Worm (Caenorhabditis elegans) whole organism, mixed stage, embryonic: ENCODE measurements around the gene K11D12.14.
A peak's percentile ranks its signal among the peaks of the same experiment; 100 is the strongest.

Experiments used
- M03D4.4 ChIP-seq: sonication (generic microtip); optimal IDR thresholded peaks from 2 replicates; lab custom pipeline; 2017; ENCODE audit warnings: mild to moderate bottlenecking, missing genetic modification characterization, missing compliant biosample characterization
- bed-3 ChIP-seq: fragments of 200-800 bp; sonication (Bioruptor generic); optimal IDR thresholded peaks from 3 replicates; lab custom pipeline; 2018; ENCODE audit warnings: mild to moderate bottlenecking, missing genetic modification characterization, moderate library complexity, missing compliant biosample characterization
- blmp-1 ChIP-seq: fragments of 150-350 bp; optimal IDR thresholded peaks from 2 replicates; lab custom pipeline; 2014; ENCODE audit warnings: missing biosample characterization, missing genetic modification characterization
- ceh-39 ChIP-seq: fragments of 150-350 bp; optimal IDR thresholded peaks from 2 replicates; lab custom pipeline; 2014; ENCODE audit warnings: missing biosample characterization, missing genetic modification characterization
- ceh-43 ChIP-seq: fragments of 200-800 bp; sonication (Bioruptor generic); optimal IDR thresholded peaks from 2 replicates; lab custom pipeline; 2018; ENCODE audit warnings: mild to moderate bottlenecking, missing genetic modification characterization, moderate library complexity, missing compliant biosample characterization
- ceh-83 ChIP-seq: fragments of 200-800 bp; sonication (Bioruptor generic); optimal IDR thresholded peaks from 2 replicates; lab custom pipeline; 2018; ENCODE audit warnings: mild to moderate bottlenecking, missing genetic modification characterization, missing compliant biosample characterization
- ces-1 ChIP-seq: fragments of 150-350 bp; optimal IDR thresholded peaks from 2 replicates; lab custom pipeline; 2014; ENCODE audit warnings: missing biosample characterization, missing genetic modification reagents, missing genetic modification characterization
- cnd-1 ChIP-seq: fragments of 200-800 bp; sonication (Bioruptor generic); optimal IDR thresholded peaks from 2 replicates; lab custom pipeline; 2018; ENCODE audit warnings: mild to moderate bottlenecking, missing genetic modification characterization, missing compliant biosample characterization
- drap-1 ChIP-seq: fragments of 200-800 bp; sonication (Bioruptor generic); optimal IDR thresholded peaks from 3 replicates; lab custom pipeline; 2018; ENCODE audit warnings: mild to moderate bottlenecking, missing genetic modification characterization, missing compliant biosample characterization
- elt-1 ChIP-seq: sonication (generic microtip); optimal IDR thresholded peaks from 2 replicates; lab custom pipeline; 2017; ENCODE audit warnings: missing genetic modification characterization, mild to moderate bottlenecking, missing compliant biosample characterization, antibody characterized with exemption, moderate library complexity, borderline replicate concordance; ENCODE audit not compliant: insufficient read depth
- elt-3 ChIP-seq: fragments of 150-350 bp; optimal IDR thresholded peaks from 2 replicates; lab custom pipeline; 2014; ENCODE audit warnings: missing biosample characterization, missing genetic modification characterization
- ham-2 ChIP-seq: fragments of 200-800 bp; sonication (Bioruptor generic); optimal IDR thresholded peaks from 2 replicates; lab custom pipeline; 2018; ENCODE audit warnings: mild to moderate bottlenecking, missing genetic modification characterization, missing compliant biosample characterization
- hlh-1 ChIP-seq: fragments of 150-350 bp; optimal IDR thresholded peaks from 2 replicates; lab custom pipeline; 2014; ENCODE audit warnings: missing biosample characterization, missing genetic modification reagents, missing genetic modification characterization
- lin-32 ChIP-seq: fragments of 200-800 bp; sonication (Bioruptor generic); optimal IDR thresholded peaks from 2 replicates; lab custom pipeline; 2018; ENCODE audit warnings: mild to moderate bottlenecking, missing genetic modification characterization, missing compliant biosample characterization
- lsy-2 ChIP-seq: fragments of 150-350 bp; optimal IDR thresholded peaks from 2 replicates; lab custom pipeline; 2014; ENCODE audit warnings: missing biosample characterization, missing genetic modification characterization
- mab-5 ChIP-seq: fragments of 150-350 bp; optimal IDR thresholded peaks from 2 replicates; lab custom pipeline; 2014; ENCODE audit warnings: missing biosample characterization, missing genetic modification characterization
- mep-1 ChIP-seq: fragments of 150-350 bp; optimal IDR thresholded peaks from 2 replicates; lab custom pipeline; 2017; ENCODE audit warnings: missing biosample characterization, missing genetic modification reagents, missing genetic modification characterization, inconsistent platforms
- mls-2 ChIP-seq: sonication (generic microtip); optimal IDR thresholded peaks from 2 replicates; lab custom pipeline; 2016; ENCODE audit warnings: mild to moderate bottlenecking, missing genetic modification characterization, moderate library complexity, missing compliant biosample characterization
- nhr-12 ChIP-seq: fragments of 150-350 bp; optimal IDR thresholded peaks from 2 replicates; lab custom pipeline; 2014; ENCODE audit warnings: missing biosample characterization, missing genetic modification characterization
- nhr-2 ChIP-seq: fragments of 150-350 bp; optimal IDR thresholded peaks from 2 replicates; lab custom pipeline; 2014; ENCODE audit warnings: missing biosample characterization, missing genetic modification characterization
- nhr-237 ChIP-seq: fragments of 150-350 bp; optimal IDR thresholded peaks from 2 replicates; lab custom pipeline; 2014; ENCODE audit warnings: missing biosample characterization, missing genetic modification characterization
- nhr-28 ChIP-seq: fragments of 150-350 bp; optimal IDR thresholded peaks from 2 replicates; lab custom pipeline; 2014; ENCODE audit warnings: missing biosample characterization, missing genetic modification characterization
- nhr-76 ChIP-seq: sonication (generic microtip); optimal IDR thresholded peaks from 2 replicates; lab custom pipeline; 2017; ENCODE audit warnings: missing biosample characterization, missing genetic modification characterization
- sem-2 ChIP-seq: fragments of 200-800 bp; sonication (Bioruptor generic); optimal IDR thresholded peaks from 2 replicates; lab custom pipeline; 2018; ENCODE audit warnings: mild to moderate bottlenecking, missing genetic modification characterization, missing compliant biosample characterization
- sptf-1 ChIP-seq: sonication (generic microtip); optimal IDR thresholded peaks from 2 replicates; lab custom pipeline; 2017; ENCODE audit warnings: mild to moderate bottlenecking, missing genetic modification characterization, moderate library complexity, missing compliant biosample characterization
- tbx-8 ChIP-seq: fragments of 200-800 bp; sonication (Bioruptor generic); optimal IDR thresholded peaks from 2 replicates; lab custom pipeline; 2018; ENCODE audit warnings: mild to moderate bottlenecking, missing genetic modification characterization, moderate library complexity, missing compliant biosample characterization
- unc-120 ChIP-seq: sonication (generic microtip); optimal IDR thresholded peaks from 2 replicates; lab custom pipeline; 2017; ENCODE audit warnings: missing genetic modification characterization, missing compliant biosample characterization; ENCODE audit not compliant: poor library complexity, severe bottlenecking
- unc-39 ChIP-seq: fragments of 150-350 bp; optimal IDR thresholded peaks from 2 replicates; lab custom pipeline; 2014; ENCODE audit warnings: missing biosample characterization, missing genetic modification characterization
- unc-62 ChIP-seq: fragments of 150-350 bp; optimal IDR thresholded peaks from 2 replicates; lab custom pipeline; 2014; ENCODE audit warnings: missing biosample characterization, missing genetic modification reagents, missing genetic modification characterization
- zip-8 ChIP-seq: fragments of 150-350 bp; optimal IDR thresholded peaks from 2 replicates; lab custom pipeline; 2014; ENCODE audit warnings: missing biosample characterization, missing genetic modification characterization
- ztf-11 ChIP-seq: fragments of 150-350 bp; optimal IDR thresholded peaks from 2 replicates; lab custom pipeline; 2014; ENCODE audit warnings: missing biosample characterization, missing genetic modification characterization

The K11D12.14 gene

ce11 chrV:5032176-5032575 lies 17.3 kb upstream of the K11D12.14 start:
- TF ChIP-seq bed-3 (no peak), sem-2 (GFP tag; lab: Kevin White, UChicago) (no peak), drap-1 (GFP tag; lab: Kevin White, UChicago) (no peak), cnd-1 (tag; lab: Kevin White, UChicago) (no peak), hlh-1 (tag; lab: Kevin White, UChicago) (peak; percentile 29), ceh-43 (no peak)

ce11 chrV:5033099-5033498 lies 16.3 kb upstream of the K11D12.14 start, which contains the start of gene K11D12.13:
Gene K11D12.13 (plus strand): TSS chrV:5033399.
- TF ChIP-seq nhr-76 (tag; lab: Kevin White, UChicago) (no peak), ceh-39 (tag; lab: Kevin White, UChicago) (no peak), mls-2 (tag; lab: Kevin White, UChicago) (no peak), ham-2 (no peak), unc-120 (no peak), sem-2 (GFP tag; lab: Kevin White, UChicago) (no peak), bed-3 (no peak), nhr-237 (tag; lab: Kevin White, UChicago) (no peak), drap-1 (GFP tag; lab: Kevin White, UChicago) (no peak), unc-39 (tag; lab: Kevin White, UChicago) (no peak), lsy-2 (tag; lab: Kevin White, UChicago) (no peak), hlh-1 (tag; lab: Kevin White, UChicago) (no peak), lin-32 (GFP tag; lab: Kevin White, UChicago) (no peak), elt-1 (tag; lab: Kevin White, UChicago) (no peak), cnd-1 (tag; lab: Kevin White, UChicago) (no peak), ceh-43 (no peak), zip-8 (tag; lab: Kevin White, UChicago) (no peak), ces-1 (GFP tag; lab: Kevin White, UChicago) (no peak), tbx-8 (no peak), mab-5 (tag; lab: Kevin White, UChicago) (no peak)

- TF ChIP-seq nhr-2 (tag; lab: Kevin White, UChicago) (no peak), bed-3 (no peak), elt-1 (tag; lab: Kevin White, UChicago) (no peak), unc-39 (tag; lab: Kevin White, UChicago) (no peak), M03D4.4 (tag; lab: Kevin White, UChicago) (no peak), cnd-1 (tag; lab: Kevin White, UChicago) (no peak), nhr-28 (no peak)
Measured at ce11 chrV:5035058-5035457, 14.4 kb upstream of the K11D12.14 start, which contains the start of gene K11D12.6. Gene K11D12.6 (minus strand): TSS chrV:5035158.

ce11 chrV:5036364-5036763 lies 13.1 kb upstream of the K11D12.14 start, which contains the start of gene K11D12.7:
Gene K11D12.7 (minus strand): TSS chrV:5036464.
- TF ChIP-seq tbx-8: no peak
- no peak for TF ChIP-seq ces-1 (GFP tag; lab: Kevin White, UChicago)
- TF ChIP-seq nhr-12 (tag; lab: Kevin White, UChicago): no peak
- no peak for TF ChIP-seq sem-2 (GFP tag; lab: Kevin White, UChicago)
- TF ChIP-seq lsy-2 (tag; lab: Kevin White, UChicago): no peak
- TF ChIP-seq ceh-83 (GFP tag; lab: Kevin White, UChicago): no peak
- no peak for TF ChIP-seq sptf-1 (tag; lab: Kevin White, UChicago)
- TF ChIP-seq M03D4.4 (tag; lab: Kevin White, UChicago): no peak
- TF ChIP-seq ztf-11 (tag; lab: Kevin White, UChicago): no peak
- TF ChIP-seq, all 35 proteins: peak for 0

ce11 chrV:5038449-5038848 lies 11.0 kb upstream of the K11D12.14 start:
- TF ChIP-seq nhr-2 (tag; lab: Kevin White, UChicago): peak; percentile 4
- no peak for TF ChIP-seq unc-39 (tag; lab: Kevin White, UChicago)
- peak; percentile 53 for TF ChIP-seq elt-1 (tag; lab: Kevin White, UChicago)

ce11 chrV:5039559-5039958 lies 9.9 kb upstream of the K11D12.14 start, which contains the start of gene K11D12.11:
Gene K11D12.11 (minus strand): TSS chrV:5039600.
- TF ChIP-seq ces-1 (GFP tag; lab: Kevin White, UChicago) (no peak), unc-120 (no peak), zip-8 (tag; lab: Kevin White, UChicago) (no peak), nhr-76 (tag; lab: Kevin White, UChicago) (no peak), nhr-28 (no peak), nhr-12 (tag; lab: Kevin White, UChicago) (no peak), ham-2 (no peak), drap-1 (GFP tag; lab: Kevin White, UChicago) (no peak), sptf-1 (tag; lab: Kevin White, UChicago) (no peak), mep-1 (no peak), elt-1 (tag; lab: Kevin White, UChicago) (no peak), blmp-1 (tag; lab: Kevin White, UChicago) (no peak), unc-62 (GFP tag; lab: Kevin White, UChicago) (no peak), ceh-39 (tag; lab: Kevin White, UChicago) (no peak), ztf-11 (tag; lab: Kevin White, UChicago) (no peak), cnd-1 (tag; lab: Kevin White, UChicago) (no peak), elt-3 (tag; lab: Kevin White, UChicago) (no peak), lin-32 (GFP tag; lab: Kevin White, UChicago) (no peak)
